Worm (Caenorhabditis elegans) whole organism, young adult: ENCODE measurements around the gene rhr-2.

Experiments used
- B0019.2 ChIP-seq: fragments of 200-800 bp; sonication (Bioruptor generic); conservative IDR thresholded peaks from 2 replicates; pipeline ENCODE4 v1.3.6; 2022; ENCODE audit warnings: missing genetic modification reagents, missing genetic modification characterization, missing compliant biosample characterization
- F22D6.2 ChIP-seq: sonication (generic microtip); optimal IDR thresholded peaks from 2 replicates; lab custom pipeline; 2016; ENCODE audit warnings: mild to moderate bottlenecking, missing genetic modification characterization, missing compliant biosample characterization
- F33H1.4 ChIP-seq: fragments of 200-800 bp; sonication (Bioruptor generic); IDR thresholded peaks from 2 replicates; pipeline ENCODE4 v1.3.6; 2022; ENCODE audit warnings: missing genetic modification reagents, missing genetic modification characterization, missing compliant biosample characterization
- F37B4.10 ChIP-seq: fragments of 200-800 bp; sonication (Bioruptor generic); IDR thresholded peaks from 2 replicates; pipeline ENCODE4 v1.3.6; 2022; ENCODE audit warnings: missing genetic modification characterization, missing compliant biosample characterization
- F39B2.1 ChIP-seq: fragments of 200-800 bp; sonication (Bioruptor generic); IDR thresholded peaks from 2 replicates; pipeline ENCODE4 v1.3.6; 2022; ENCODE audit warnings: missing genetic modification reagents, missing genetic modification characterization, missing compliant biosample characterization
- F55B11.4 ChIP-seq: sonication (generic microtip); optimal IDR thresholded peaks from 2 replicates; lab custom pipeline; 2016; ENCODE audit warnings: missing compliant biosample characterization, missing genetic modification characterization, borderline replicate concordance; ENCODE audit not compliant: insufficient read depth
- ccch-3 ChIP-seq: fragments of 200-800 bp; sonication (Bioruptor generic); optimal IDR thresholded peaks from 2 replicates; lab custom pipeline; 2018; ENCODE audit warnings: mild to moderate bottlenecking, missing genetic modification characterization, missing compliant biosample characterization
- ceh-100 ChIP-seq: fragments of 200-800 bp; sonication (Bioruptor generic); IDR thresholded peaks from 2 replicates; pipeline ENCODE4 v1.3.6; 2022; ENCODE audit warnings: missing genetic modification reagents, missing genetic modification characterization, missing compliant biosample characterization
- ceh-27 ChIP-seq: fragments of 200-800 bp; sonication (Bioruptor generic); optimal IDR thresholded peaks from 2 replicates; lab custom pipeline; 2018; ENCODE audit warnings: mild to moderate bottlenecking, missing genetic modification characterization, moderate library complexity, missing compliant biosample characterization
- die-1 ChIP-seq: sonication (generic microtip); optimal IDR thresholded peaks from 2 replicates; lab custom pipeline; 2016; ENCODE audit warnings: missing genotype, mild to moderate bottlenecking, missing genetic modification characterization, missing compliant biosample characterization
- egrh-3 ChIP-seq: fragments of 200-800 bp; sonication (Bioruptor generic); IDR thresholded peaks from 2 replicates; pipeline ENCODE4 v1.3.6; 2022; ENCODE audit warnings: missing genetic modification reagents, missing genetic modification characterization, missing compliant biosample characterization
- hrde-1 ChIP-seq: sonication (generic microtip); optimal IDR thresholded peaks from 2 replicates; lab custom pipeline; 2016; ENCODE audit warnings: missing genetic modification characterization, mild to moderate bottlenecking, missing compliant biosample characterization, moderate library complexity, missing genotype, missing genetic modification reagents, borderline replicate concordance
- let-607 ChIP-seq, 2 experiments: fragments of 200-800 bp in 1 of 2; sonication (Bioruptor generic) in 1 of 2; sonication (generic microtip) in 1 of 2; optimal IDR thresholded peaks; 2 replicates each; lab custom pipeline; 2016 to 2018; ENCODE audit warnings: mild to moderate bottlenecking in 2 of 2, missing compliant biosample characterization in 2 of 2, missing genetic modification characterization in 2 of 2, moderate library complexity in 2 of 2, missing genotype in 1 of 2
- lin-26 ChIP-seq: fragments of 200-800 bp; sonication (Bioruptor generic); IDR thresholded peaks from 2 replicates; pipeline ENCODE4 v1.3.6; 2022; ENCODE audit warnings: missing genetic modification reagents, missing genetic modification characterization, missing compliant biosample characterization
- madf-10 ChIP-seq: sonication (generic microtip); optimal IDR thresholded peaks from 2 replicates; lab custom pipeline; 2016; ENCODE audit warnings: mild to moderate bottlenecking, missing genetic modification characterization, missing compliant biosample characterization
- madf-8 ChIP-seq: fragments of 200-800 bp; sonication (Bioruptor generic); conservative IDR thresholded peaks from 2 replicates; pipeline ENCODE4 v1.3.6; 2022; ENCODE audit warnings: missing genetic modification reagents, missing genetic modification characterization, missing compliant biosample characterization
- mcd-1 ChIP-seq: fragments of 200-800 bp; sonication (Bioruptor generic); IDR thresholded peaks from 2 replicates; pipeline ENCODE4 v1.3.6; 2022; ENCODE audit warnings: missing genetic modification reagents, missing genetic modification characterization, missing compliant biosample characterization
- nhr-27 ChIP-seq: fragments of 200-800 bp; sonication (Bioruptor generic); optimal IDR thresholded peaks from 2 replicates; lab custom pipeline; 2018; ENCODE audit warnings: mild to moderate bottlenecking, missing genetic modification characterization, moderate library complexity, missing compliant biosample characterization
- repo-1 ChIP-seq: sonication (generic microtip); optimal IDR thresholded peaks from 2 replicates; lab custom pipeline; 2017; ENCODE audit warnings: mild to moderate bottlenecking, missing genetic modification characterization, missing compliant biosample characterization
- rpc-1 ChIP-seq, 2 experiments: fragments of 150-350 bp in 1 of 2; sonication (generic microtip) in 1 of 2; optimal IDR thresholded peaks; 2 replicates each; lab custom pipeline; 2014 to 2018; ENCODE audit warnings: missing biosample characterization in 1 of 2, missing genetic modification characterization in 1 of 2, missing genetic modification reagents in 1 of 2, missing genotype in 1 of 2
- sdz-38 ChIP-seq: sonication (generic microtip); optimal IDR thresholded peaks from 2 replicates; lab custom pipeline; 2016; ENCODE audit warnings: missing genotype, missing genetic modification characterization, missing compliant biosample characterization
- snpc-3.4 ChIP-seq: sonication (generic microtip); optimal IDR thresholded peaks from 2 replicates; lab custom pipeline; 2017; ENCODE audit warnings: missing genetic modification characterization, mild to moderate bottlenecking, missing compliant biosample characterization, antibody characterized with exemption, moderate library complexity, missing genotype, missing genetic modification reagents
- snpc-4 ChIP-seq, 5 experiments: fragments of 150-350 bp in 1 of 5; sonication (generic microtip) in 4 of 5; optimal IDR thresholded peaks; 2 replicates each; lab custom pipeline; 2014 to 2018; ENCODE audit warnings: missing genetic modification characterization in 5 of 5, missing biosample characterization in 3 of 5, antibody characterized with exemption in 2 of 5, mild to moderate bottlenecking in 2 of 5, missing compliant biosample characterization in 2 of 5, missing genotype in 2 of 5, moderate library complexity in 2 of 5, missing genetic modification reagents in 1 of 5
- sptf-2 ChIP-seq: fragments of 200-800 bp; sonication (Bioruptor generic); optimal IDR thresholded peaks from 2 replicates; lab custom pipeline; 2018; ENCODE audit warnings: mild to moderate bottlenecking, missing genetic modification characterization, missing compliant biosample characterization
- unc-62 ChIP-seq: fragments of 150-350 bp; optimal IDR thresholded peaks from 2 replicates; lab custom pipeline; 2014; ENCODE audit warnings: missing biosample characterization, missing genetic modification reagents, missing genetic modification characterization
- zfh-2 ChIP-seq: fragments of 200-800 bp; sonication (Bioruptor generic); conservative IDR thresholded peaks from 2 replicates; pipeline ENCODE4 v1.3.6; 2022; ENCODE audit warnings: missing genetic modification reagents, missing genetic modification characterization, missing compliant biosample characterization
- ztf-25 ChIP-seq: fragments of 200-800 bp; sonication (Bioruptor generic); IDR thresholded peaks from 2 replicates; pipeline ENCODE4 v1.3.6; 2022; ENCODE audit warnings: missing genetic modification reagents, missing genetic modification characterization, missing compliant biosample characterization
- ztf-26 ChIP-seq: sonication (generic microtip); optimal IDR thresholded peaks from 2 replicates; lab custom pipeline; 2017; ENCODE audit warnings: missing genetic modification characterization, missing compliant biosample characterization
- ztf-28 ChIP-seq: fragments of 200-800 bp; sonication (Bioruptor generic); IDR thresholded peaks from 2 replicates; pipeline ENCODE4 v1.3.6; 2022; ENCODE audit warnings: missing genetic modification reagents, missing genetic modification characterization, missing compliant biosample characterization
- ztf-6 ChIP-seq: fragments of 200-800 bp; sonication (Bioruptor generic); IDR thresholded peaks from 2 replicates; pipeline ENCODE4 v1.3.6; 2022; ENCODE audit warnings: missing genetic modification reagents, missing genetic modification characterization, missing compliant biosample characterization

Gene rhr-2

ce11 chrV:11764373-11764954 is 34.5 kb upstream of the rhr-2 start, which contains the start of the genes F55A11.1 and syx-5 (continued):
- peak; percentile 54 for TF ChIP-seq madf-10 (tag; lab: Kevin White, UChicago)
- peak; percentile 34 for TF ChIP-seq F22D6.2 (tag; lab: Kevin White, UChicago)
- TF ChIP-seq lin-26 (GFP tag; lab: Robert Waterston, UW) = no peak
- TF ChIP-seq ztf-26 (tag; lab: Kevin White, UChicago) = peak; percentile 80

- TF ChIP-seq snpc-4 (GFP tag; optimal IDR thresholded peaks at IDR 0.05; lab: Kevin White, UChicago) (no peak), snpc-4 (tag; optimal IDR thresholded peaks at IDR 0.05; lab: Kevin White, UChicago) (peak in 1 of 4 experiments; percentile 2), rpc-1 (optimal IDR thresholded peaks at IDR 0.05; lab: Kevin White, UChicago) (no peak), rpc-1 (tag; optimal IDR thresholded peaks at IDR 0.05; lab: Kevin White, UChicago) (no peak), snpc-3.4 (tag; lab: Kevin White, UChicago) (peak; percentile 3), let-607 (tag; optimal IDR thresholded peaks at IDR 0.05; lab: Kevin White, UChicago) (peak; percentile 56 to 86)
- TF ChIP-seq, all 124 proteins: peak for 3
Measured at ce11 chrV:11762863-11763262, 32.9 kb upstream of the rhr-2 start, which contains the start of gene T04F3.4. Gene T04F3.4, minus strand, starts transcription at chrV:11763049.

- TF ChIP-seq F55B11.4 (tag; lab: Kevin White, UChicago) (no peak), nhr-27 (tag; lab: Kevin White, UChicago) (no peak), unc-62 (GFP tag; lab: Kevin White, UChicago) (no peak)
- TF ChIP-seq, all 124 proteins: peak for 0
Measured at ce11 chrV:11760371-11760770, 30.4 kb upstream of the rhr-2 start, which contains the start of gene T04F3.5. Gene T04F3.5, plus strand, starts transcription at chrV:11760671.

ce11 chrV:11758635-11759034 is 28.7 kb upstream of the rhr-2 start, which contains the start of gene T04F3.3:
Gene T04F3.3, plus strand, starts transcription at chrV:11758935.
- TF ChIP-seq sdz-38 = no peak
- TF ChIP-seq zfh-2 (GFP tag; lab: Robert Waterston, UW) = no peak
- no peak for TF ChIP-seq egrh-3 (GFP tag; lab: Robert Waterston, UW)
- no peak for TF ChIP-seq hrde-1 (tag; lab: Kevin White, UChicago)
- no peak for TF ChIP-seq B0019.2 (GFP tag; lab: Robert Waterston, UW)
- TF ChIP-seq mcd-1 (GFP tag; lab: Robert Waterston, UW) = no peak
- TF ChIP-seq madf-8 = no peak
- no peak for TF ChIP-seq F37B4.10 (GFP tag; lab: Robert Waterston, UW)
- TF ChIP-seq F33H1.4 (GFP tag; lab: Robert Waterston, UW) = no peak
- TF ChIP-seq ztf-25 = no peak
- no peak for TF ChIP-seq ceh-27 (GFP tag; lab: Kevin White, UChicago)
- TF ChIP-seq die-1 = no peak
- no peak for TF ChIP-seq F39B2.1 (GFP tag; lab: Robert Waterston, UW)
- no peak for TF ChIP-seq ztf-6 (GFP tag; lab: Robert Waterston, UW)
- TF ChIP-seq sptf-2 (GFP tag; lab: Kevin White, UChicago) = no peak
- no peak for TF ChIP-seq ztf-28 (GFP tag; lab: Robert Waterston, UW)
- TF ChIP-seq ccch-3 (GFP tag; lab: Kevin White, UChicago) = no peak
- TF ChIP-seq repo-1 = no peak
- TF ChIP-seq snpc-3.4 (tag; lab: Kevin White, UChicago) = no peak
- no peak for TF ChIP-seq ceh-100 (GFP tag; lab: Robert Waterston, UW)
